Fruit fly (Drosophila melanogaster): ENCODE results near the gene CG17625.

DNA sequence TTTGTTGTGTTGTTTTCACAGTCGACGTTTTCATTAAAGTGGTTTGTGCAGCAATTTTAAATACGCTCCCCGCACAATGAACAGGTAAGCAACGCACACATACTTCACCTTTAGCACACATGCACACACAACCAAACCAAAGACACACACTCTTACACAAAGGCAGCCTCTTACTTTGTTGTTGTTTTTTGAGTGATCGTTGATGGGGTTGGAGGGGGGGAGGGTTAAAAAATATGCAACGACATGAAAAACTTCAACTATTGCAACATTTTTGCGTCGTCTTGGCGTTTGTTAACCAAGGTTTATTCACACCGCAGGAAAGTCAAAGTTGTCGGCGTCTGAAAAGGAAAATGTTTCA is 18.7 kb upstream of the CG17625 start:
- TF ChIP-seq CG32121 (GFP tag; IDR thresholded peaks at IDR 0.05) (no peak), Pif1B (GFP tag; optimal IDR thresholded peaks at IDR 0.05) (no peak), CG14655 (GFP tag; optimal IDR thresholded peaks at IDR 0.05) (no peak)
